Fruit fly (Drosophila melanogaster) S2 (cell line): ENCODE measurements around the gene CG42823.

Experiments used
- CG8478 ChIP-seq: fragments of >200 bp; optimal IDR thresholded peaks from 2 replicates; lab custom pipeline; 2018
- CTCF ChIP-seq, 2 experiments: fragments of >200 bp; optimal IDR thresholded peaks; 2 replicates each; lab custom pipeline; 2018

dm6 chr3R:17410808-17411207 lies 5.9 kb upstream of the CG42823 start, which contains the start of gene CG5863:
- TF ChIP-seq CTCF (optimal IDR thresholded peaks at IDR 0.05; lab: Kevin White, UChicago) (no peak), CG8478 (lab: Kevin White, UChicago) (no peak)
